Worm (Caenorhabditis elegans) whole organism, L4 larva: Measurements from ENCODE around the gene nhr-20.

Experiments used
- F44E2.7 ChIP-seq: fragments of 200-800 bp; sonication (Bioruptor generic); IDR thresholded peaks from 2 replicates; pipeline ENCODE4 v2.1.2; 2022; ENCODE audit warnings: missing genetic modification characterization, missing compliant biosample characterization
- R02D3.7 ChIP-seq: fragments of 150-350 bp; sonication (generic microtip); optimal IDR thresholded peaks from 3 replicates; lab custom pipeline; 2014; ENCODE audit warnings: missing biosample characterization, missing genetic modification characterization
- ceh-32 ChIP-seq: sonication (generic microtip); optimal IDR thresholded peaks from 2 replicates; lab custom pipeline; 2016; ENCODE audit warnings: mild to moderate bottlenecking, missing genetic modification characterization, missing compliant biosample characterization; ENCODE audit not compliant: poor library complexity
- fos-1 ChIP-seq: fragments of 150-350 bp; optimal IDR thresholded peaks from 2 replicates; lab custom pipeline; 2014; ENCODE audit warnings: missing biosample characterization, missing genetic modification characterization
- lin-29 ChIP-seq: fragments of 200-800 bp; sonication (Bioruptor generic); IDR thresholded peaks from 2 replicates; pipeline ENCODE4 v1.3.6; 2022; ENCODE audit warnings: missing genetic modification reagents, missing genetic modification characterization, missing compliant biosample characterization
- mdl-1 ChIP-seq, 2 experiments: fragments of 150-350 bp in 1 of 2; sonication (generic microtip) in 1 of 2; optimal IDR thresholded peaks; 2 replicates each; lab custom pipeline; 2014 to 2017; ENCODE audit warnings: missing biosample characterization in 2 of 2, missing genetic modification characterization in 2 of 2
- nhr-102 ChIP-seq: sonication (generic microtip); optimal IDR thresholded peaks from 2 replicates; lab custom pipeline; 2016; ENCODE audit warnings: mild to moderate bottlenecking, missing genetic modification characterization, moderate library complexity, missing compliant biosample characterization
- nhr-11 ChIP-seq: fragments of 150-350 bp; optimal IDR thresholded peaks from 2 replicates; lab custom pipeline; 2014; ENCODE audit warnings: missing biosample characterization, missing genetic modification characterization
- nhr-237 ChIP-seq: sonication (generic microtip); optimal IDR thresholded peaks from 2 replicates; lab custom pipeline; 2017; ENCODE audit warnings: missing biosample characterization, missing genetic modification characterization
- nhr-25 ChIP-seq: sonication (generic microtip); optimal IDR thresholded peaks from 2 replicates; lab custom pipeline; 2017; ENCODE audit warnings: missing genetic modification characterization, mild to moderate bottlenecking, missing compliant biosample characterization, antibody characterized with exemption, moderate library complexity, borderline replicate concordance; ENCODE audit not compliant: insufficient read depth
- nhr-76 ChIP-seq: fragments of 150-350 bp; optimal IDR thresholded peaks from 2 replicates; lab custom pipeline; 2014; ENCODE audit warnings: missing biosample characterization, missing genetic modification characterization
- sdz-12 ChIP-seq: fragments of 200-800 bp; sonication (Bioruptor generic); optimal IDR thresholded peaks from 2 replicates; lab custom pipeline; 2018; ENCODE audit warnings: mild to moderate bottlenecking, missing genetic modification characterization, missing compliant biosample characterization
- snpc-4 ChIP-seq: fragments of 150-350 bp; optimal IDR thresholded peaks from 2 replicates; lab custom pipeline; 2014; ENCODE audit warnings: missing biosample characterization, missing genetic modification characterization
- spr-3 ChIP-seq: fragments of 200-800 bp; sonication (Bioruptor generic); optimal IDR thresholded peaks from 2 replicates; lab custom pipeline; 2018; ENCODE audit warnings: mild to moderate bottlenecking, missing genetic modification characterization, missing compliant biosample characterization

DNA sequence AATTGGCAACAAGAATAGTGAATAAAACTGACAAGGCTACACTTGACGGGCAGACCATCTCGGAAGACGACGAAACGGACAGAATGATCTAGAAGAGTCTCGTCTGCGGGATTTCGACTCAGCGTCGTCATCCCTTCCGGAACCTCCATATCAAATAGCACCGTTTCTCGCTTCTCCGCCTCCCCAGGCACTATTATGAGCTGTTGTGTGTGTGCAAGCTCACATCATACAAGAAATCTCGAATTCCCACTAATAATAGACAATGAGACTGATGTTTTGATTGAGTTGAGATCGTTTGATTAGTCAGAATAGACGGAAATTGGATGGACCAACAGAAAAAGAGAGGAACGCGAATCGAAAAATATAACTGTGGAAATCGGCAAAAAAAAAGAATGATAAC lies 42.8 kb downstream of the nhr-20 start, which contains the start of gene spp-28:
- TF ChIP-seq nhr-76 (tag; lab: Kevin White, UChicago) = no peak
- no peak for TF ChIP-seq spr-3 (GFP tag; lab: Kevin White, UChicago)
- no peak for TF ChIP-seq snpc-4 (tag; lab: Kevin White, UChicago)
- no peak for TF ChIP-seq R02D3.7 (tag; lab: Kevin White, UChicago)
- TF ChIP-seq mdl-1 (tag; optimal IDR thresholded peaks at IDR 0.05; lab: Kevin White, UChicago) = no peak
- no peak for TF ChIP-seq nhr-25
- no peak for TF ChIP-seq F44E2.7
- TF ChIP-seq nhr-237 = no peak
- no peak for TF ChIP-seq ceh-32 (tag; lab: Kevin White, UChicago)
- TF ChIP-seq fos-1 = no peak
- no peak for TF ChIP-seq lin-29
- no peak for TF ChIP-seq sdz-12
- TF ChIP-seq nhr-11 (tag; lab: Kevin White, UChicago) = no peak
- TF ChIP-seq nhr-102 (tag; lab: Kevin White, UChicago) = no peak
